Worm (Caenorhabditis elegans) whole organism, L3 larva: ENCODE measurements around the gene Y76B12C.6.

Experiments
- R02D3.7 ChIP-seq: fragments of 150-350 bp; optimal IDR thresholded peaks from 2 replicates; lab custom pipeline; 2014; ENCODE audit warnings: missing biosample characterization, missing genetic modification characterization
- ZK546.5 ChIP-seq: sonication (generic microtip); optimal IDR thresholded peaks from 2 replicates; lab custom pipeline; 2017; ENCODE audit warnings: missing biosample characterization, missing genetic modification characterization
- aly-2 ChIP-seq: fragments of 150-350 bp; optimal IDR thresholded peaks from 2 replicates; lab custom pipeline; 2014; ENCODE audit warnings: missing biosample characterization, missing genetic modification characterization
- ama-1 ChIP-seq: fragments of 150-350 bp; optimal IDR thresholded peaks from 2 replicates; lab custom pipeline; 2018
- ceh-16 ChIP-seq: sonication (generic microtip); optimal IDR thresholded peaks from 2 replicates; lab custom pipeline; 2017; ENCODE audit warnings: missing biosample characterization, missing genetic modification characterization
- ceh-28 ChIP-seq: fragments of 150-350 bp; optimal IDR thresholded peaks from 2 replicates; lab custom pipeline; 2014; ENCODE audit warnings: missing biosample characterization, missing genetic modification reagents, missing genetic modification characterization
- ceh-9 ChIP-seq: sonication (generic microtip); optimal IDR thresholded peaks from 2 replicates; lab custom pipeline; 2018; ENCODE audit warnings: missing biosample characterization, missing genetic modification characterization
- daf-12 ChIP-seq: fragments of 150-350 bp; optimal IDR thresholded peaks from 2 replicates; lab custom pipeline; 2014; ENCODE audit warnings: missing biosample characterization, missing genetic modification reagents, missing genetic modification characterization
- elt-1 ChIP-seq: fragments of 150-350 bp; optimal IDR thresholded peaks from 2 replicates; lab custom pipeline; 2014; ENCODE audit warnings: missing biosample characterization, missing genetic modification characterization
- elt-3 ChIP-seq, 3 experiments: fragments of 150-350 bp in 1 of 3; sonication (generic microtip) in 2 of 3; optimal IDR thresholded peaks; 2 replicates in 2 of 3; 4 replicates in 1 of 3; lab custom pipeline; 2014 to 2017; ENCODE audit warnings: missing biosample characterization in 3 of 3, missing genetic modification characterization in 3 of 3
- eor-1 ChIP-seq, 2 experiments: fragments of 150-350 bp; optimal IDR thresholded peaks; 2 replicates each; lab custom pipeline; 2014 to 2018; ENCODE audit warnings: missing biosample characterization in 2 of 2, missing genetic modification characterization in 2 of 2
- fos-1 ChIP-seq: fragments of 150-350 bp; optimal IDR thresholded peaks from 2 replicates; lab custom pipeline; 2014; ENCODE audit warnings: missing biosample characterization, missing genetic modification characterization
- hmg-11 ChIP-seq: sonication (generic microtip); optimal IDR thresholded peaks from 2 replicates; lab custom pipeline; 2016; ENCODE audit warnings: missing genetic modification characterization, missing compliant biosample characterization
- jun-1 ChIP-seq: fragments of 150-350 bp; optimal IDR thresholded peaks from 2 replicates; lab custom pipeline; 2014; ENCODE audit warnings: missing biosample characterization, missing genetic modification reagents, missing genetic modification characterization
- lin-15B ChIP-seq: fragments of 150-350 bp; optimal IDR thresholded peaks from 2 replicates; lab custom pipeline; 2014; ENCODE audit warnings: missing biosample characterization, missing genetic modification characterization
- lsy-12 ChIP-seq: sonication (generic microtip); optimal IDR thresholded peaks from 2 replicates; lab custom pipeline; 2016; ENCODE audit warnings: mild to moderate bottlenecking, missing genetic modification characterization, missing compliant biosample characterization
- mdl-1 ChIP-seq: fragments of 150-350 bp; optimal IDR thresholded peaks from 2 replicates; lab custom pipeline; 2014; ENCODE audit warnings: missing biosample characterization, missing genetic modification characterization
- mml-1 ChIP-seq: fragments of 150-350 bp; sonication (generic microtip); optimal IDR thresholded peaks from 3 replicates; lab custom pipeline; 2014; ENCODE audit warnings: missing biosample characterization, missing genetic modification characterization
- nfya-1 ChIP-seq: sonication (generic microtip); optimal IDR thresholded peaks from 2 replicates; lab custom pipeline; 2017; ENCODE audit warnings: missing genetic modification characterization, mild to moderate bottlenecking, missing compliant biosample characterization, antibody characterized with exemption, moderate library complexity; ENCODE audit not compliant: insufficient read depth
- nhr-11 ChIP-seq: fragments of 150-350 bp; optimal IDR thresholded peaks from 2 replicates; lab custom pipeline; 2014; ENCODE audit warnings: missing biosample characterization, missing genetic modification characterization
- nhr-23 ChIP-seq: fragments of 150-350 bp; optimal IDR thresholded peaks from 2 replicates; lab custom pipeline; 2014; ENCODE audit warnings: missing biosample characterization, missing genetic modification reagents, missing genetic modification characterization
- nhr-25 ChIP-seq: sonication (generic microtip); optimal IDR thresholded peaks from 2 replicates; lab custom pipeline; 2017; ENCODE audit warnings: missing biosample characterization, missing genetic modification characterization
- nhr-28 ChIP-seq: fragments of 150-350 bp; optimal IDR thresholded peaks from 2 replicates; lab custom pipeline; 2014; ENCODE audit warnings: missing biosample characterization, missing genetic modification characterization
- nhr-43 ChIP-seq: sonication (generic microtip); optimal IDR thresholded peaks from 2 replicates; lab custom pipeline; 2016; ENCODE audit warnings: mild to moderate bottlenecking, missing genetic modification characterization, missing compliant biosample characterization; ENCODE audit not compliant: poor library complexity, severe bottlenecking
- nhr-67 ChIP-seq: fragments of 150-350 bp; optimal IDR thresholded peaks from 2 replicates; lab custom pipeline; 2014; ENCODE audit warnings: missing biosample characterization, missing genetic modification characterization
- nhr-77 ChIP-seq: fragments of 150-350 bp; optimal IDR thresholded peaks from 2 replicates; lab custom pipeline; 2014; ENCODE audit warnings: missing biosample characterization, missing genetic modification characterization
- pha-4 ChIP-seq: fragments of 150-350 bp; optimal IDR thresholded peaks from 2 replicates; lab custom pipeline; 2014; ENCODE audit warnings: missing biosample characterization, missing genetic modification reagents, missing genetic modification characterization
- pqm-1 ChIP-seq: fragments of 150-350 bp; optimal IDR thresholded peaks from 2 replicates; lab custom pipeline; 2017; ENCODE audit warnings: missing biosample characterization, missing genetic modification characterization, inconsistent platforms
- sea-2 ChIP-seq: fragments of 150-350 bp; sonication (generic microtip); optimal IDR thresholded peaks from 4 replicates; lab custom pipeline; 2014; ENCODE audit warnings: missing biosample characterization, missing genetic modification reagents, missing genetic modification characterization
- skn-1 ChIP-seq: fragments of 150-350 bp; optimal IDR thresholded peaks from 2 replicates; lab custom pipeline; 2014; ENCODE audit warnings: missing biosample characterization, missing genetic modification characterization
- unc-39 ChIP-seq: sonication (generic microtip); optimal IDR thresholded peaks from 4 replicates; lab custom pipeline; 2017; ENCODE audit warnings: missing biosample characterization, missing genetic modification characterization
- unc-62 ChIP-seq: fragments of 150-350 bp; sonication (generic microtip); optimal IDR thresholded peaks from 4 replicates; lab custom pipeline; 2014; ENCODE audit warnings: missing biosample characterization, missing genetic modification reagents, missing genetic modification characterization
- zag-1 ChIP-seq: fragments of 150-350 bp; optimal IDR thresholded peaks from 2 replicates; lab custom pipeline; 2014; ENCODE audit warnings: missing biosample characterization, missing genetic modification characterization
- ztf-11 ChIP-seq: fragments of 150-350 bp; optimal IDR thresholded peaks from 2 replicates; lab custom pipeline; 2014; ENCODE audit warnings: missing biosample characterization, missing genetic modification characterization
- ztf-4 ChIP-seq: fragments of 150-350 bp; optimal IDR thresholded peaks from 2 replicates; lab custom pipeline; 2014; ENCODE audit warnings: missing biosample characterization, missing genetic modification characterization

The Y76B12C.6 gene

ce11 chrIV:1975594-1975993, 5.6 kb upstream of the Y76B12C.6 start:
- no peak for TF ChIP-seq unc-39 (tag; lab: Kevin White, UChicago)
- no peak for TF ChIP-seq nhr-67
- no peak for TF ChIP-seq ztf-11 (tag; lab: Kevin White, UChicago)
- no peak for TF ChIP-seq mml-1 (tag; lab: Kevin White, UChicago)
- TF ChIP-seq nhr-25 (tag; lab: Kevin White, UChicago) = no peak
- no peak for TF ChIP-seq skn-1 (tag; lab: Kevin White, UChicago)
- TF ChIP-seq elt-1 (tag; lab: Kevin White, UChicago) = no peak
- TF ChIP-seq ama-1 (lab: Kevin White, UChicago) = no peak
- TF ChIP-seq nhr-11 (tag; lab: Kevin White, UChicago) = no peak
- TF ChIP-seq R02D3.7 = no peak
- no peak for TF ChIP-seq eor-1 (tag; optimal IDR thresholded peaks at IDR 0.05; lab: Kevin White, UChicago)
- no peak for TF ChIP-seq pha-4 (tag; lab: Kevin White, UChicago)
- no peak for TF ChIP-seq sea-2 (GFP tag; lab: Kevin White, UChicago)
- TF ChIP-seq nhr-43 (tag; lab: Kevin White, UChicago) = no peak
- no peak for TF ChIP-seq nhr-77 (tag; lab: Kevin White, UChicago)
- TF ChIP-seq zag-1 (tag; lab: Kevin White, UChicago) = no peak
- no peak for TF ChIP-seq unc-62 (GFP tag; lab: Kevin White, UChicago)
- TF ChIP-seq nhr-28 = no peak

DNA sequence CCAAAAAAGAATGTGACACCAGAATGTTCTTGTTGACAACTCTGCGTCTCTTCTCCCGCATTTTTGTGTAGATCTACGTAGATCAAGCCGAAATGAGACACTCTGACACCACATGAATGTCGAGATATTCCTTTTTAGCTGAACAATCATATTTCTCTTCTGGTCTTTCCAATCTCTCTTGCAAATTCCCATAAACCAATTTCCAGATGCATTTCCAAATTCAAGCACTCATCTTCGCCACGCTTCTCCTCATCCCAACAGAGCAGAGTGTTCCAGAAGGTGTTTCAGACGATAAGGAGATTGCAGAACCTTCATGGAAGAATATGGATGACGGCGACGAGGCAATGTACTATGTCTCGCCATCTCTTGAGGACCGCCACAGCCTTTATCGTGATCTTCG, 1.4 kb upstream of the Y76B12C.6 start, which contains the start of gene Y76B12C.8:
Y76B12C.8 (plus strand) TSS at position 207 of the 400 bp plus-strand sequence.
- TF ChIP-seq nhr-11 (tag; lab: Kevin White, UChicago) (no peak), ztf-4 (tag; lab: Kevin White, UChicago) (no peak), elt-1 (tag; lab: Kevin White, UChicago) (no peak), nfya-1 (no peak), ceh-16 (tag; lab: Kevin White, UChicago) (no peak), skn-1 (tag; lab: Kevin White, UChicago) (no peak), ZK546.5 (no peak), elt-3 (tag; optimal IDR thresholded peaks at IDR 0.05; lab: Kevin White, UChicago) (no peak), ceh-9 (tag; lab: Kevin White, UChicago) (no peak), hmg-11 (tag; lab: Kevin White, UChicago) (no peak), pqm-1 (tag; lab: Kevin White, UChicago) (no peak), nhr-25 (tag; lab: Kevin White, UChicago) (no peak)

DNA sequence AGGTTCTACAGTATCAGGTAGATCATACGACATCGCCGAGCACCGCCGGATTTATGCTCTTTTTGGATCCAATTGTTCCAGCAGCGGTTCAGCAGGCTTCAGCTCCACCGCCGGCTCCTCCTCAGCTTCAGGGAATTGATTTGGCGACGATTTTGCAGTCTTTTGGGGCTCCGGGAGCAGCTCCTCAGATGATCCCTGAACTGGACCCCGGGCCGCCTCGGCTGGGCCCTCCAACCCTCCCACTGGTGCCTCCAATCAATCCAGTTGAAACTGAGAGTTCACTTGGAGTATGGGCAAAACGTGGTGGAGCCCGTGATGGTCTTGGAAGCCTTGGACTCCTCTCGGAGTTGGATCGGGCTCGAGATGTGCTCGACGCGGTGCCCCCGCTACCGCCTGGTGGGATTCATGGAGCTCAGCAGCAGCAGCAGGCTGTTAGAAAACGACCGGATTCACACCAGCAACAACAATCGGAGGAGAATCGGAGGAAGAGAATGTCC, 9.7 kb downstream of the Y76B12C.6 start:
- TF ChIP-seq mdl-1 (tag; lab: Kevin White, UChicago) = no peak
- TF ChIP-seq elt-1 (tag; lab: Kevin White, UChicago) = no peak
- no peak for TF ChIP-seq fos-1 (tag; lab: Kevin White, UChicago)
- TF ChIP-seq ama-1 (lab: Kevin White, UChicago) = no peak
- TF ChIP-seq jun-1 (tag; lab: Kevin White, UChicago) = no peak
- TF ChIP-seq mml-1 (tag; lab: Kevin White, UChicago) = no peak
- no peak for TF ChIP-seq ztf-4 (tag; lab: Kevin White, UChicago)

ce11 chrIV:1992789-1993188, 11.6 kb downstream of the Y76B12C.6 start, which contains the start of gene xpc-1:
Gene xpc-1 (plus strand): TSS chrIV:1993089.
- no peak for TF ChIP-seq skn-1 (tag; lab: Kevin White, UChicago)
- no peak for TF ChIP-seq lin-15B (tag; lab: Kevin White, UChicago)
- TF ChIP-seq daf-12 (tag; lab: Kevin White, UChicago) = no peak
- TF ChIP-seq ceh-9 (tag; lab: Kevin White, UChicago) = no peak
- no peak for TF ChIP-seq lsy-12
- TF ChIP-seq pqm-1 (tag; lab: Kevin White, UChicago) = no peak
- TF ChIP-seq nhr-67 = no peak
- TF ChIP-seq nhr-23 (tag; lab: Kevin White, UChicago) = no peak
- no peak for TF ChIP-seq unc-62 (GFP tag; lab: Kevin White, UChicago)

- TF ChIP-seq aly-2 (tag; lab: Kevin White, UChicago) (no peak), R02D3.7 (no peak), ceh-28 (tag; lab: Kevin White, UChicago) (no peak)
Observed at ce11 chrIV:1997762-1998161, 16.6 kb downstream of the Y76B12C.6 start.
